Worm (Caenorhabditis elegans) whole organism, young adult: ENCODE data around the gene ncx-3.

Experiments
- F10E7.11 ChIP-seq: sonication (generic microtip); optimal IDR thresholded peaks from 2 replicates; lab custom pipeline; 2017; ENCODE audit warnings: mild to moderate bottlenecking, missing genetic modification characterization, moderate library complexity, missing compliant biosample characterization
- F49E8.2 ChIP-seq: sonication (generic microtip); optimal IDR thresholded peaks from 3 replicates; lab custom pipeline; 2017; ENCODE audit warnings: missing genetic modification characterization, mild to moderate bottlenecking, missing compliant biosample characterization, antibody characterized with exemption, moderate library complexity; ENCODE audit not compliant: insufficient read depth
- T26A5.8 ChIP-seq: sonication (generic microtip); optimal IDR thresholded peaks from 2 replicates; lab custom pipeline; 2016; ENCODE audit warnings: missing genetic modification characterization, missing compliant biosample characterization
- ama-1 ChIP-seq, 3 experiments: fragments of 150-350 bp in 1 of 3; sonication (generic microtip) in 2 of 3; optimal IDR thresholded peaks; 2 replicates each; lab custom pipeline; 2014 to 2018; ENCODE audit warnings: missing biosample characterization in 2 of 3, missing genetic modification characterization in 2 of 3, missing genetic modification reagents in 2 of 3
- attf-5 ChIP-seq: fragments of 200-800 bp; sonication (Bioruptor generic); optimal IDR thresholded peaks from 2 replicates; lab custom pipeline; 2018; ENCODE audit warnings: mild to moderate bottlenecking, missing genetic modification characterization, missing compliant biosample characterization
- ceh-58 ChIP-seq: fragments of 200-800 bp; sonication (Bioruptor generic); IDR thresholded peaks from 2 replicates; pipeline ENCODE4 v1.3.6; 2022; ENCODE audit warnings: missing genetic modification characterization, missing compliant biosample characterization
- ceh-79 ChIP-seq: sonication (generic microtip); optimal IDR thresholded peaks from 2 replicates; lab custom pipeline; 2017; ENCODE audit warnings: mild to moderate bottlenecking, missing genetic modification characterization, missing compliant biosample characterization
- lsy-27 ChIP-seq: sonication (generic microtip); optimal IDR thresholded peaks from 2 replicates; lab custom pipeline; 2017; ENCODE audit warnings: missing genetic modification characterization, mild to moderate bottlenecking, missing compliant biosample characterization, antibody characterized with exemption, missing genotype, borderline replicate concordance; ENCODE audit not compliant: insufficient read depth
- rcor-1 ChIP-seq: fragments of 200-800 bp; sonication (Bioruptor generic); IDR thresholded peaks from 2 replicates; pipeline ENCODE4 v1.3.6; 2022; ENCODE audit warnings: missing genetic modification reagents, missing genetic modification characterization, missing compliant biosample characterization
- sdz-38 ChIP-seq: sonication (generic microtip); optimal IDR thresholded peaks from 2 replicates; lab custom pipeline; 2016; ENCODE audit warnings: missing genotype, missing genetic modification characterization, missing compliant biosample characterization
- snpc-4 ChIP-seq, 5 experiments: fragments of 150-350 bp in 1 of 5; sonication (generic microtip) in 4 of 5; optimal IDR thresholded peaks; 2 replicates each; lab custom pipeline; 2014 to 2018; ENCODE audit warnings: missing genetic modification characterization in 5 of 5, missing biosample characterization in 3 of 5, antibody characterized with exemption in 2 of 5, mild to moderate bottlenecking in 2 of 5, missing compliant biosample characterization in 2 of 5, missing genotype in 2 of 5, moderate library complexity in 2 of 5, missing genetic modification reagents in 1 of 5

- TF ChIP-seq attf-5 (GFP tag; lab: Kevin White, UChicago) (no peak), ama-1 (optimal IDR thresholded peaks at IDR 0.05; lab: Kevin White, UChicago) (no peak), ama-1 (GFP tag; optimal IDR thresholded peaks at IDR 0.05; lab: Kevin White, UChicago) (no peak), ceh-79 (tag; lab: Kevin White, UChicago) (no peak), rcor-1 (GFP tag; lab: Robert Waterston, UW) (no peak), snpc-4 (GFP tag; optimal IDR thresholded peaks at IDR 0.05; lab: Kevin White, UChicago) (no peak), snpc-4 (tag; optimal IDR thresholded peaks at IDR 0.05; lab: Kevin White, UChicago) (no peak), T26A5.8 (tag; lab: Kevin White, UChicago) (no peak), ceh-58 (GFP tag; lab: Robert Waterston, UW) (no peak), lsy-27 (tag; lab: Kevin White, UChicago) (no peak), F10E7.11 (tag; lab: Kevin White, UChicago) (no peak), F49E8.2 (tag; lab: Kevin White, UChicago) (no peak), sdz-38 (no peak)
Measured at ce11 chrIV:10745332-10745731, 28.9 kb downstream of the ncx-3 start.
